Fruit fly (Drosophila melanogaster): ENCODE data around the gene nej.

The nej gene

dm6 chrX:9641184-9641772, 45.6 kb downstream of the nej start:
- no peak for TF ChIP-seq dl (GFP tag; optimal IDR thresholded peaks at IDR 0.05; ENCODE audit: insufficient read depth in 1 of 2, partially characterized antibody in 2 of 2)
- TF ChIP-seq HLH106 (tag; optimal IDR thresholded peaks at IDR 0.05) = peak; percentile 67
- peak; percentile 39 for TF ChIP-seq psq (GFP tag; optimal IDR thresholded peaks at IDR 0.05)
- TF ChIP-seq fru (GFP tag; optimal IDR thresholded peaks at IDR 0.05) = peak; percentile 43
- TF ChIP-seq Sp1 (GFP tag; optimal IDR thresholded peaks at IDR 0.05) = peak; percentile 67
- TF ChIP-seq h (GFP tag; optimal IDR thresholded peaks at IDR 0.05) = peak; percentile 12
- TF ChIP-seq OdsH (GFP tag; optimal IDR thresholded peaks at IDR 0.05) = peak; percentile 56
- TF ChIP-seq ey (GFP tag; optimal IDR thresholded peaks at IDR 0.05) = peak; percentile 38
- peak; percentile 74 for TF ChIP-seq rgr (GFP tag; optimal IDR thresholded peaks at IDR 0.05)
- TF ChIP-seq sage (GFP tag; optimal IDR thresholded peaks at IDR 0.05) = no peak
- peak; percentile 29 for TF ChIP-seq dmrt93B (GFP tag; optimal IDR thresholded peaks at IDR 0.05)
- TF ChIP-seq foxo (GFP tag; optimal IDR thresholded peaks at IDR 0.05) = peak in 1 of 2 experiments; percentile 52
- TF ChIP-seq CG32264 (GFP tag; optimal IDR thresholded peaks at IDR 0.05) = no peak

DNA sequence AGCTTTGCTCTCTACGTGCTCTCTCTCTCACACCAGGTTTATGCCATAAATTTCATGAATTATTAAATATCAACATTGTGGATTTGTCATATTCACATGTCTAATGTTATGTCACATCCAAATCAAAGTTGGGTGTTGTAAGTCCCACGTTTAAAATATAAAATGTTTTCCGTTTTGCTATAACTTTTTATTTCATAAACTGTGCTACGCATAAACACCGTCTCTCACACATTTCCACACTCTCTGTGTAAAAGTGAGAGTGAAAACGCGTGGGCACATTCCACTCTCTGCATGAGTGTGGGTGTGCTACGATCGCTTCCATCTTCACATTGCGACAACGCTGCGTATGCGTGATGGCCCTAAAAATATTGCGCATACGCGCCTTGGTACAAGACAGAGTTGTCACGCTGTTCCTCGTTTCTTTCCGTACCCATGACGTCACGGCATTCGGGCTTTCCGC, 46.1 kb downstream of the nej start:
- TF ChIP-seq Vsx2 (GFP tag; optimal IDR thresholded peaks at IDR 0.05; ENCODE audit: partially characterized antibody) (no peak), Mio (GFP tag; optimal IDR thresholded peaks at IDR 0.05) (peak; percentile 51), CG32264 (GFP tag; optimal IDR thresholded peaks at IDR 0.05) (peak; percentile 81), tai (GFP tag; optimal IDR thresholded peaks at IDR 0.05) (peak; percentile 79), fru (GFP tag; optimal IDR thresholded peaks at IDR 0.05) (peak; percentile 94), br (GFP tag; optimal IDR thresholded peaks at IDR 0.05) (peak; percentile 94), Dif (GFP tag; optimal IDR thresholded peaks at IDR 0.05; ENCODE audit: partially characterized antibody) (no peak), brk (GFP tag; optimal IDR thresholded peaks at IDR 0.05) (peak; percentile 91), Abd-B (GFP tag; optimal IDR thresholded peaks at IDR 0.05) (no peak), foxo (GFP tag; optimal IDR thresholded peaks at IDR 0.05) (peak; percentile 71 to 94), h (GFP tag; optimal IDR thresholded peaks at IDR 0.05) (peak; percentile 93), Hnf4 (GFP tag; optimal IDR thresholded peaks at IDR 0.05) (peak; percentile 89), jim (GFP tag; optimal IDR thresholded peaks at IDR 0.05) (no peak), Hr78 (GFP tag; optimal IDR thresholded peaks at IDR 0.05) (no peak), Myc (optimal IDR thresholded peaks at IDR 0.05) (no peak), Dfd (GFP tag; optimal IDR thresholded peaks at IDR 0.05) (no peak), pan (optimal IDR thresholded peaks at IDR 0.05) (no peak), CG9705 (GFP tag; optimal IDR thresholded peaks at IDR 0.05) (peak; percentile 93), sv (GFP tag; optimal IDR thresholded peaks at IDR 0.05) (peak; percentile 93), ey (GFP tag; optimal IDR thresholded peaks at IDR 0.05) (peak; percentile 89), OdsH (GFP tag; optimal IDR thresholded peaks at IDR 0.05) (peak; percentile 94), psq (GFP tag; optimal IDR thresholded peaks at IDR 0.05) (peak; percentile 83), dmrt93B (GFP tag; optimal IDR thresholded peaks at IDR 0.05) (peak; percentile 83), Hr83 (GFP tag; optimal IDR thresholded peaks at IDR 0.05; ENCODE audit: poor library complexity, severe bottlenecking) (peak; percentile 59), Jra (GFP tag; optimal IDR thresholded peaks at IDR 0.05) (peak; percentile 77), lola (GFP tag; optimal IDR thresholded peaks at IDR 0.05) (no peak), woc (GFP tag; optimal IDR thresholded peaks at IDR 0.05) (peak; percentile 72), dl (GFP tag; optimal IDR thresholded peaks at IDR 0.05; ENCODE audit: insufficient read depth in 1 of 2, partially characterized antibody in 2 of 2) (no peak), N (GFP tag; optimal IDR thresholded peaks at IDR 0.05) (no peak), rgr (GFP tag; optimal IDR thresholded peaks at IDR 0.05) (peak; percentile 95), HLH106 (tag; optimal IDR thresholded peaks at IDR 0.05) (peak; percentile 95), sage (GFP tag; optimal IDR thresholded peaks at IDR 0.05) (peak; percentile 88), CrebA (GFP tag; optimal IDR thresholded peaks at IDR 0.05; ENCODE audit: borderline replicate concordance) (peak; percentile 67), GATAd (GFP tag; optimal IDR thresholded peaks at IDR 0.05) (no peak), Sp1 (GFP tag; optimal IDR thresholded peaks at IDR 0.05) (peak; percentile 97), usp (GFP tag; optimal IDR thresholded peaks at IDR 0.05) (no peak), Rel (GFP tag; optimal IDR thresholded peaks at IDR 0.05) (peak; percentile 43), Rel (tag; optimal IDR thresholded peaks at IDR 0.05) (peak; percentile 88), dsf (GFP tag; optimal IDR thresholded peaks at IDR 0.05; ENCODE audit: borderline replicate concordance) (peak; percentile 57)
